Worm (Caenorhabditis elegans) whole organism, late embryonic: ENCODE measurements around the gene F59A1.13.
A peak's percentile ranks its signal among the peaks of the same experiment; 100 is the strongest.

Experiments used
- C08G9.2 ChIP-seq: sonication (generic microtip); optimal IDR thresholded peaks from 2 replicates; lab custom pipeline; 2016; ENCODE audit warnings: mild to moderate bottlenecking, missing genetic modification characterization, moderate library complexity, missing compliant biosample characterization
- K02D7.2 ChIP-seq: sonication (generic microtip); optimal IDR thresholded peaks from 2 replicates; lab custom pipeline; 2017; ENCODE audit warnings: mild to moderate bottlenecking, missing genetic modification characterization, missing compliant biosample characterization
- ceh-14 ChIP-seq: sonication (generic microtip); optimal IDR thresholded peaks from 2 replicates; lab custom pipeline; 2016; ENCODE audit warnings: missing genotype, missing genetic modification characterization, missing compliant biosample characterization
- ceh-18 ChIP-seq: sonication (generic microtip); optimal IDR thresholded peaks from 2 replicates; lab custom pipeline; 2016; ENCODE audit warnings: missing genetic modification characterization, missing compliant biosample characterization
- ceh-2 ChIP-seq: sonication (generic microtip); optimal IDR thresholded peaks from 2 replicates; lab custom pipeline; 2016; ENCODE audit warnings: missing genotype, missing genetic modification characterization, missing compliant biosample characterization
- ceh-24 ChIP-seq: sonication (generic microtip); optimal IDR thresholded peaks from 2 replicates; lab custom pipeline; 2016; ENCODE audit warnings: mild to moderate bottlenecking, missing genetic modification characterization, missing compliant biosample characterization
- ceh-30 ChIP-seq: fragments of 150-350 bp; optimal IDR thresholded peaks from 2 replicates; lab custom pipeline; 2014; ENCODE audit warnings: missing biosample characterization, missing genetic modification characterization
- ceh-34 ChIP-seq: sonication (generic microtip); optimal IDR thresholded peaks from 2 replicates; lab custom pipeline; 2016; ENCODE audit warnings: mild to moderate bottlenecking, missing genetic modification characterization, missing compliant biosample characterization
- ceh-45 ChIP-seq: fragments of 200-800 bp; sonication (Bioruptor generic); IDR thresholded peaks from 2 replicates; pipeline ENCODE4 v1.3.6; 2022; ENCODE audit warnings: missing genetic modification reagents, missing genetic modification characterization, missing compliant biosample characterization
- ceh-48 ChIP-seq: sonication (generic microtip); optimal IDR thresholded peaks from 2 replicates; lab custom pipeline; 2016; ENCODE audit warnings: missing genetic modification characterization, inconsistent platforms, missing compliant biosample characterization
- ceh-6 ChIP-seq: fragments of 200-800 bp; sonication (Bioruptor generic); optimal IDR thresholded peaks from 2 replicates; lab custom pipeline; 2018; ENCODE audit warnings: mild to moderate bottlenecking, missing genetic modification characterization, missing compliant biosample characterization
- elt-2 ChIP-seq: sonication (generic microtip); optimal IDR thresholded peaks from 2 replicates; lab custom pipeline; 2016; ENCODE audit warnings: missing genetic modification reagents, missing genetic modification characterization, missing compliant biosample characterization
- ets-4 ChIP-seq: sonication (generic microtip); optimal IDR thresholded peaks from 2 replicates; lab custom pipeline; 2016; ENCODE audit warnings: missing genetic modification characterization, missing compliant biosample characterization
- fkh-10 ChIP-seq: fragments of 150-350 bp; optimal IDR thresholded peaks from 2 replicates; lab custom pipeline; 2014; ENCODE audit warnings: missing biosample characterization, missing genetic modification reagents, missing genetic modification characterization
- fkh-6 ChIP-seq: sonication (generic microtip); optimal IDR thresholded peaks from 2 replicates; lab custom pipeline; 2016; ENCODE audit warnings: missing genetic modification characterization, missing compliant biosample characterization
- hlh-13 ChIP-seq: fragments of 200-800 bp; sonication (Bioruptor generic); optimal IDR thresholded peaks from 2 replicates; lab custom pipeline; 2018; ENCODE audit warnings: mild to moderate bottlenecking, missing genetic modification characterization, missing compliant biosample characterization
- hlh-15 ChIP-seq: sonication (generic microtip); optimal IDR thresholded peaks from 2 replicates; lab custom pipeline; 2016; ENCODE audit warnings: missing genetic modification characterization, missing compliant biosample characterization
- hlh-6 ChIP-seq: sonication (generic microtip); optimal IDR thresholded peaks from 2 replicates; lab custom pipeline; 2016; ENCODE audit warnings: missing genotype, missing genetic modification characterization, missing compliant biosample characterization
- hlh-8 ChIP-seq: sonication (generic microtip); optimal IDR thresholded peaks from 2 replicates; lab custom pipeline; 2016; ENCODE audit warnings: missing genotype, missing genetic modification characterization, missing compliant biosample characterization
- lin-11 ChIP-seq: fragments of 200-800 bp; sonication (Bioruptor generic); optimal IDR thresholded peaks from 2 replicates; lab custom pipeline; 2018; ENCODE audit warnings: mild to moderate bottlenecking, missing genetic modification characterization, missing compliant biosample characterization
- nfya-1 ChIP-seq: sonication (generic microtip); optimal IDR thresholded peaks from 2 replicates; lab custom pipeline; 2017; ENCODE audit warnings: missing genetic modification characterization, mild to moderate bottlenecking, missing compliant biosample characterization, antibody characterized with exemption, moderate library complexity
- nhr-11 ChIP-seq: fragments of 150-350 bp; optimal IDR thresholded peaks from 2 replicates; lab custom pipeline; 2014; ENCODE audit warnings: missing biosample characterization, missing genetic modification characterization
- nhr-232 ChIP-seq: sonication (generic microtip); optimal IDR thresholded peaks from 2 replicates; lab custom pipeline; 2016; ENCODE audit warnings: missing genetic modification characterization, missing compliant biosample characterization
- pag-3 ChIP-seq: sonication (generic microtip); optimal IDR thresholded peaks from 2 replicates; lab custom pipeline; 2016; ENCODE audit warnings: missing compliant biosample characterization, missing genetic modification characterization, borderline replicate concordance
- pat-9 ChIP-seq: fragments of 200-800 bp; sonication (Bioruptor generic); optimal IDR thresholded peaks from 2 replicates; lab custom pipeline; 2018; ENCODE audit warnings: mild to moderate bottlenecking, missing genetic modification characterization, moderate library complexity, missing compliant biosample characterization
- pha-2 ChIP-seq: sonication (generic microtip); optimal IDR thresholded peaks from 2 replicates; lab custom pipeline; 2017; ENCODE audit warnings: mild to moderate bottlenecking, missing genetic modification characterization, missing compliant biosample characterization
- pqm-1 ChIP-seq: sonication (generic microtip); optimal IDR thresholded peaks from 2 replicates; lab custom pipeline; 2016; ENCODE audit warnings: missing genetic modification characterization, missing compliant biosample characterization
- pros-1 ChIP-seq: fragments of 150-350 bp; optimal IDR thresholded peaks from 2 replicates; lab custom pipeline; 2014; ENCODE audit warnings: missing biosample characterization, missing genetic modification reagents, missing genetic modification characterization
- ref-2 ChIP-seq: sonication (generic microtip); optimal IDR thresholded peaks from 2 replicates; lab custom pipeline; 2016; ENCODE audit warnings: missing genetic modification characterization, missing compliant biosample characterization
- sdc-2 ChIP-seq: sonication (generic microtip); optimal IDR thresholded peaks from 2 replicates; lab custom pipeline; 2016; ENCODE audit warnings: missing genotype, missing genetic modification characterization, missing compliant biosample characterization
- sox-4 ChIP-seq: sonication (generic microtip); optimal IDR thresholded peaks from 2 replicates; lab custom pipeline; 2017; ENCODE audit warnings: mild to moderate bottlenecking, missing genetic modification characterization, inconsistent platforms, missing compliant biosample characterization
- syd-9 ChIP-seq: sonication (generic microtip); optimal IDR thresholded peaks from 2 replicates; lab custom pipeline; 2016; ENCODE audit warnings: mild to moderate bottlenecking, missing genetic modification characterization, moderate library complexity, missing compliant biosample characterization
- tbx-2 ChIP-seq: sonication (generic microtip); optimal IDR thresholded peaks from 2 replicates; lab custom pipeline; 2016; ENCODE audit warnings: missing genetic modification characterization, missing compliant biosample characterization
- tbx-7 ChIP-seq: sonication (generic microtip); optimal IDR thresholded peaks from 2 replicates; lab custom pipeline; 2016; ENCODE audit warnings: missing genotype, missing genetic modification characterization, missing compliant biosample characterization
- zip-5 ChIP-seq: sonication (generic microtip); optimal IDR thresholded peaks from 2 replicates; lab custom pipeline; 2016; ENCODE audit warnings: missing genetic modification characterization, missing compliant biosample characterization
- ztf-16 ChIP-seq: sonication (generic microtip); optimal IDR thresholded peaks from 2 replicates; lab custom pipeline; 2017; ENCODE audit warnings: missing genetic modification characterization, missing compliant biosample characterization

F59A1.13 gene

DNA sequence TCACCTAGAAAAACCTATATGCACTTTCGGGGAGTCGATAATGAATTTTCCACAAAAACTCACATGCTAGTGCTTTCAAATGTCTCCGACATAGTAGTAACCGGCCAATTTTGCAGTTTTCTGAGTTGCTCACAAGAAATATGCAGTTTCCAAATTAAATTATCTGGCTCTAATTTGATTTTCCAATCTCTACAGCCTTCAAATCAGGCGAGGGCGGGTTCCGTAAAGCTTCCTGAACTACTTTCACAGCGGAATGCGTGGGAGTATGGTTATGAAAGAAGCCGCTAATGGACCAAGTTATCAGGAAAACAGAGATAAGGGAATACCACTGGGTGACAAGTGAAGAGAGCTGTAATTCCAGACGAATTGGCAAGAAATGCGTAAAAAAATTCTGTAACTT, 24.9 kb downstream of the F59A1.13 start, which contains the start of gene F59A1.11:
Gene F59A1.11 (minus strand): TSS at position 101 of the 400 bp plus-strand sequence.
- TF ChIP-seq fkh-6 (tag; lab: Kevin White, UChicago) (no peak), ets-4 (tag; lab: Kevin White, UChicago) (no peak), lin-11 (no peak), ceh-2 (tag; lab: Kevin White, UChicago) (no peak), ceh-14 (tag; lab: Kevin White, UChicago) (no peak), pat-9 (tag; lab: Kevin White, UChicago) (no peak), fkh-10 (no peak), ceh-48 (tag; lab: Kevin White, UChicago) (no peak), pqm-1 (no peak), tbx-7 (tag; lab: Kevin White, UChicago) (no peak), syd-9 (tag; lab: Kevin White, UChicago) (no peak), hlh-13 (GFP tag; lab: Kevin White, UChicago) (no peak), nhr-232 (tag; lab: Kevin White, UChicago) (no peak), nfya-1 (tag; lab: Kevin White, UChicago) (no peak), ceh-18 (no peak), pha-2 (no peak), zip-5 (no peak), C08G9.2 (tag; lab: Kevin White, UChicago) (no peak), K02D7.2 (tag; lab: Kevin White, UChicago) (no peak)

DNA sequence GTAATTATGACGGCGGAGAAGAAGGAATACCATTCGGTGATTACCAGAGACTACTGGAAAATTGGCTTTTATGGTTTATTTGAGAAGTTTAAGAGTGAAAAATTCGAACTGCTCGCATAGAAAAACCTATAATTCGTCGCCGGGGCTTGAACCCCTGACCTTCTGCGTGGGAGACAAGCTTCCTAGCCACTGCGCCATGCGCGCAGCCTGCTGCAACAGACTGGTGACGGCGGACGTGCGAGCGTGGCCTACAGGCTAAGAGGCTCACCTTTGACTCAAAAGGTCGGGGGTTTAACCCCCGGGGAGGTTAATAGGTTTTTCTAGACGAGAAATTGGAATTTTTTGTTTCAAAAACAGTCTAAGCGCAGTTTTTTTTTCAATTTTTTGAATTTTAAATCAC, 26.5 kb downstream of the F59A1.13 start:
- TF ChIP-seq pag-3 (no peak), elt-2 (tag; lab: Kevin White, UChicago) (no peak), pros-1 (tag; lab: Kevin White, UChicago) (no peak), ceh-45 (GFP tag; lab: Robert Waterston, UW) (no peak), ceh-34 (tag; lab: Kevin White, UChicago) (no peak), tbx-2 (tag; lab: Kevin White, UChicago) (no peak), sdc-2 (tag; lab: Kevin White, UChicago) (no peak), pqm-1 (no peak), tbx-7 (tag; lab: Kevin White, UChicago) (no peak), ztf-16 (tag; lab: Kevin White, UChicago) (no peak), ceh-30 (tag; lab: Kevin White, UChicago) (no peak), nhr-11 (tag; lab: Kevin White, UChicago) (no peak), C08G9.2 (tag; lab: Kevin White, UChicago) (no peak), ceh-48 (tag; lab: Kevin White, UChicago) (no peak), hlh-8 (tag; lab: Kevin White, UChicago) (no peak), hlh-15 (tag; lab: Kevin White, UChicago) (no peak), hlh-6 (tag; lab: Kevin White, UChicago) (no peak), K02D7.2 (tag; lab: Kevin White, UChicago) (no peak), ceh-24 (tag; lab: Kevin White, UChicago) (no peak), ref-2 (tag; lab: Kevin White, UChicago) (no peak)

DNA sequence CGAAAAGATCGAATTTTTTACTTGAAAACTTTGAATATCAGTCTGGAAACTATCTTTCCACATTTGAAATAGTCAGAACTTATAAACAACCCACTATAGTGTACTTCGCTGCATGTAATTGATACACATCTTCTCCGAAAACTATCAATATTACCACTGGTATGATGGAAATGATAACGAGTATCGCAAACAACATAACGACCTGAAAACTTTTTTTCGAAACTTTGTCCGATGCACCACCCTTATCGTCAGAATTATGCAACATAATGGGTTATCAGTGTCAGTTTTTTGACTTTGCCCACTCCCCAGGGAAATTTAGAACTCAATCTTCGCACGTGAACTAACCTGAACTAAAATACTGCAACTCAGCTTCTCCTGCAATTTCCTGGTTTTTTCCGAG, 28.6 kb downstream of the F59A1.13 start:
- TF ChIP-seq sox-4 (no peak), pqm-1 (no peak), elt-2 (tag; lab: Kevin White, UChicago) (peak; percentile 90), hlh-8 (tag; lab: Kevin White, UChicago) (no peak)

DNA sequence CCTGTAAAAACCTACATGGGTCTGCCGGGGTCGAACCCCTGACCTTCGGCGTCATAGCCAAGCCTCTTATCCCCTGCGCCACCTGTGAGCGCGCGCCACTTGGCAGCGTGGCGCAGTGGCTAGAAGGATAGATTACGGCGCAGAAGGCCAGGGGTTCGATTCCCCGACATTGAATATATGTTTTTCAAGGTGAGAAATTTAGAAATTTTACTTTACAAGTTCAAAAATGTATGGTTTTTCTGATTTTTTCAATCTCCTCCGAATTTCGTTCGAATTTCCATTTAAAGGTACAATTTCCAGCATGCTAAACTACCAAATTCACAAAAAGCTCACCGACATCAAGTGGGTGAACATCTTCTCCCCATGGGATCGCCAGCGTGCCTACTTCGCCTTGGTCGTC, 30.8 kb downstream of the F59A1.13 start, which contains the start of gene dgat-2:
Gene dgat-2 (plus strand): TSS at position 301 of the 400 bp plus-strand sequence.
- no peak for TF ChIP-seq ceh-30 (tag; lab: Kevin White, UChicago)

DNA sequence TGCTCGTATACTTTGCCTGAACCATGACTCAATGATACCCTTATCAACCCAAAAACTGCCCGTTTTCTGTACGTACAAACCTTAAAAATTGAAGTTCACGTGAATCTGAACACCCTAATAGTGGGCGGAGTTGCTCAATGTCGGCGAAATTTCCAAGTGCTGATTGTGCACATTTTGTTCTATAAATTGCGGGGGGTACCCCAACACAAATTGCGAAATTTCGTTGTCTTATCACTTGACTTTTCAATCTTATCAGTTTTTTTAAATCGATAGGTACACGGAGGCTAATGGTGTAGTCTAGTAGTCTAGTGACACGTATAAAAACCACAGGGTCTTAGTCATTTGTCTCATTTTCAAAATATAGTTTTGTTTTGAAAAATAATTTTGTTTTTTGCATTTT, 31.6 kb downstream of the F59A1.13 start, which contains the start of gene fbxa-108:
Gene fbxa-108 (minus strand): TSS at position 158 of the 400 bp plus-strand sequence.
- TF ChIP-seq elt-2 (tag; lab: Kevin White, UChicago) (peak; percentile 92), C08G9.2 (tag; lab: Kevin White, UChicago) (no peak), pat-9 (tag; lab: Kevin White, UChicago) (no peak), ceh-6 (GFP tag; lab: Kevin White, UChicago) (no peak)
